Worm (Caenorhabditis elegans): ENCODE data around the gene col-142.

DNA sequence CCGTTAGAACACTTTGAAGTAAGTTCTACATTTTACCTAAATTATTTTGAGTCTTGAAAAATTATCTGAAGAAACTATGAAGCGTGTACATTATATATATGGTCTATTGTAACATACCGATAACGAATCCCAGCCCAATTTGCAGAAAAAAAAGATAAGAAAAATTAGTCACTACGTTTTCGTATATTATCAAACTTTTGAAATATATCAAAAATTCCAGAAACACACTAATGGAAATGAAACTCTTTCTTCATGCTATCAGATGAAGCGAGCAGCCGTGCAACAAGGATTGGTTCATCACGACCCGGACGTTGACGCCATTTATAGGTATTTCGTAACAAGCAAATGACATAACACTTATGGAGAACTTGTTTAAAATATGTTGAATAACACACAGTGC, 19.1 kb upstream of the col-142 start:
- TF ChIP-seq unc-130 (GFP tag; optimal IDR thresholded peaks at IDR 0.05) (no peak), unc-62 (GFP tag; optimal IDR thresholded peaks at IDR 0.05 in 1 of 2) (peak in 1 of 2 experiments; percentile 40), unc-62 (tag; optimal IDR thresholded peaks at IDR 0.05) (no peak), nhr-25 (tag; optimal IDR thresholded peaks at IDR 0.05; ENCODE audit: borderline replicate concordance, insufficient read depth) (no peak), gei-8 (GFP tag; optimal IDR thresholded peaks at IDR 0.05) (no peak), jun-1 (tag; optimal IDR thresholded peaks at IDR 0.05) (no peak), lin-13 (GFP tag; optimal IDR thresholded peaks at IDR 0.05) (no peak), nhr-77 (tag; optimal IDR thresholded peaks at IDR 0.05) (no peak), fkh-10 (GFP tag; optimal IDR thresholded peaks at IDR 0.05) (no peak), ztf-7 (tag; optimal IDR thresholded peaks at IDR 0.05) (no peak), zag-1 (tag; optimal IDR thresholded peaks at IDR 0.05) (no peak)

All from whole organism, L4 larva.